Fruit fly (Drosophila melanogaster): ENCODE data around the gene IA-2.

DNA sequence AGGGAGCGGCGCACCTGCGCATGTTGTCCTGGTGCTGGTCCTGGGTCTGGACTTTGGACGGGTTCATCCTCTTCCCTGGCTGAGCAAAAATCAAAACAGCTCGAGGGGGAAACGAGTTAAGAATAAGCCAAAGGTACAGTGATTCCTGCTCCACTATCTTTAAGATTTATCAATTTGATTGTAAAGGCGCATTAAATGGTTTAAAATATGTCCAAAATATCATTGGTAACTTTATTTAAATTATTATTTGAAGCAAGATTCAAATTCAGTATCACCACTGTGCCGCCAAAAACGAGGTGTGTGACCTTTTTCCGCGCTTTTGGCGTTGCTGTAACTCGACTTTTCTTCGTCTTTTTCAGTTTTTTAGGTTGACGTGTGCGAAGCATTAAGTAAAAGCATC is 21.6 kb upstream of the IA-2 start:
- TF ChIP-seq usp (GFP tag; optimal IDR thresholded peaks at IDR 0.05) (no peak), sv (GFP tag; optimal IDR thresholded peaks at IDR 0.05) (no peak), N (GFP tag; optimal IDR thresholded peaks at IDR 0.05) (no peak), Sp1 (GFP tag; optimal IDR thresholded peaks at IDR 0.05) (no peak), Dfd (GFP tag; optimal IDR thresholded peaks at IDR 0.05) (no peak), Abd-B (GFP tag; optimal IDR thresholded peaks at IDR 0.05) (no peak), Vsx2 (GFP tag; optimal IDR thresholded peaks at IDR 0.05; ENCODE audit: partially characterized antibody) (no peak), foxo (GFP tag; optimal IDR thresholded peaks at IDR 0.05) (peak in 1 of 2 experiments; percentile 7), jim (GFP tag; optimal IDR thresholded peaks at IDR 0.05) (no peak), CG9705 (GFP tag; optimal IDR thresholded peaks at IDR 0.05) (no peak)
